Worm (Caenorhabditis elegans) whole organism, early embryonic: ENCODE data around the gene C14A11.6.
A peak's percentile ranks its signal among the peaks of the same experiment; 100 is the strongest.

Experiments
- B0310.2 ChIP-seq: sonication (generic microtip); optimal IDR thresholded peaks from 2 replicates; lab custom pipeline; 2016; ENCODE audit warnings: mild to moderate bottlenecking, missing genetic modification characterization, missing compliant biosample characterization
- F13C5.2 ChIP-seq: sonication (generic microtip); optimal IDR thresholded peaks from 2 replicates; lab custom pipeline; 2017; ENCODE audit warnings: mild to moderate bottlenecking, missing genetic modification characterization, inconsistent platforms, missing compliant biosample characterization
- aly-1 ChIP-seq: sonication (generic microtip); optimal IDR thresholded peaks from 2 replicates; lab custom pipeline; 2016; ENCODE audit warnings: missing genetic modification characterization, missing compliant biosample characterization
- ama-1 ChIP-seq: fragments of 150-350 bp; optimal IDR thresholded peaks from 2 replicates; lab custom pipeline; 2014
- ceh-13 ChIP-seq: fragments of 200-800 bp; sonication (Bioruptor generic); optimal IDR thresholded peaks from 2 replicates; lab custom pipeline; 2018; ENCODE audit warnings: mild to moderate bottlenecking, missing genetic modification characterization, missing compliant biosample characterization
- ceh-36 ChIP-seq: sonication (generic microtip); optimal IDR thresholded peaks from 2 replicates; lab custom pipeline; 2016; ENCODE audit warnings: missing genetic modification characterization, inconsistent platforms, missing compliant biosample characterization
- ets-7 ChIP-seq: sonication (generic microtip); optimal IDR thresholded peaks from 2 replicates; lab custom pipeline; 2016; ENCODE audit warnings: missing genotype, missing genetic modification characterization, missing compliant biosample characterization
- flt-1 ChIP-seq: fragments of 200-800 bp; sonication (Bioruptor generic); IDR thresholded peaks from 2 replicates; pipeline ENCODE4 v1.3.6; 2022; ENCODE audit warnings: missing genetic modification characterization, missing compliant biosample characterization
- hmbx-1 ChIP-seq: sonication (generic microtip); optimal IDR thresholded peaks from 2 replicates; lab custom pipeline; 2016; ENCODE audit warnings: mild to moderate bottlenecking, missing genetic modification characterization, missing compliant biosample characterization
- hmg-4 ChIP-seq: fragments of 200-800 bp; sonication (Bioruptor generic); optimal IDR thresholded peaks from 2 replicates; lab custom pipeline; 2018; ENCODE audit warnings: mild to moderate bottlenecking, missing genetic modification characterization, missing compliant biosample characterization
- hnd-1 ChIP-seq: sonication (generic microtip); optimal IDR thresholded peaks from 2 replicates; lab custom pipeline; 2016; ENCODE audit warnings: missing genetic modification characterization, missing compliant biosample characterization
- pes-1 ChIP-seq: fragments of 200-800 bp; sonication (Bioruptor generic); IDR thresholded peaks from 2 replicates; pipeline ENCODE4 v1.3.6; 2022; ENCODE audit warnings: missing genetic modification reagents, missing genetic modification characterization, missing compliant biosample characterization
- scrt-1 ChIP-seq: fragments of 200-800 bp; sonication (Bioruptor generic); IDR thresholded peaks from 2 replicates; pipeline ENCODE4 v1.3.6; 2022; ENCODE audit warnings: missing genetic modification characterization, missing compliant biosample characterization
- sea-1 ChIP-seq: fragments of 200-800 bp; sonication (Bioruptor generic); conservative IDR thresholded peaks from 2 replicates; pipeline ENCODE4 v1.3.6; 2022; ENCODE audit warnings: missing genetic modification characterization, missing compliant biosample characterization
- tbx-11 ChIP-seq: fragments of 200-800 bp; sonication (Bioruptor generic); IDR thresholded peaks from 2 replicates; pipeline ENCODE4 v1.3.6; 2022; ENCODE audit warnings: missing genetic modification characterization, missing compliant biosample characterization
- tbx-37 ChIP-seq: fragments of 200-800 bp; sonication (Bioruptor generic); conservative IDR thresholded peaks from 2 replicates; pipeline ENCODE4 v1.3.6; 2022; ENCODE audit warnings: missing genetic modification reagents, missing genetic modification characterization, missing compliant biosample characterization
- tra-4 ChIP-seq: sonication (generic microtip); optimal IDR thresholded peaks from 2 replicates; lab custom pipeline; 2017; ENCODE audit warnings: missing genetic modification characterization, missing compliant biosample characterization

The C14A11.6 gene

DNA sequence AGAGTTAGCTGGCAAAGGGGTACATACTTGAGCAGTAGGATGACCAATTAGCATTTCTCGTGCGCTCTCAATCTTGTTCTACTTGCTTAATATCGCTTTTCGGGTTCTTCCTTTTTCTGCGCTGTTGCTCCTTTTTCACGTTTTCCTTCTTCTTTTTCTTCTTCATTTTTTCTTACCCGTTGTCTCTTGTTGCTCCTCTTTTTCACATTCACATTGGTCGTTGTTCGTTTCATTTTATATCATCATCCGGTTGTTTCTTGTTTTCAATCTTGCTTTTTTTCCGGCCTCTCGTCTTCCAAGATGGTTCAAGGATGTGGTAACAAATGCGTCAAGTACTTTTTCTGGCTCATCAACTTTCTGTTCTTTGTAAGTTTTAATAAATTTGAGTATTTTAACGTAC lies 6.2 kb upstream of the C14A11.6 start, which contains the start of gene tsp-6:
Gene tsp-6 (plus strand): TSS at position 301 of the 400 bp plus-strand sequence.
- TF ChIP-seq tbx-37 (GFP tag; lab: Robert Waterston, UW), result no peak
- TF ChIP-seq tra-4 (tag; lab: Kevin White, UChicago), result no peak
- TF ChIP-seq hmg-4 (GFP tag; lab: Kevin White, UChicago), result no peak
- no peak for TF ChIP-seq pes-1 (GFP tag; lab: Robert Waterston, UW)
- TF ChIP-seq B0310.2 (tag; lab: Kevin White, UChicago), result no peak
- TF ChIP-seq flt-1 (GFP tag; lab: Robert Waterston, UW), result no peak
- no peak for TF ChIP-seq sea-1
- no peak for TF ChIP-seq ceh-13 (GFP tag; lab: Kevin White, UChicago)
- TF ChIP-seq hmbx-1, result no peak
- no peak for TF ChIP-seq tbx-11 (GFP tag; lab: Robert Waterston, UW)
- no peak for TF ChIP-seq aly-1 (tag; lab: Kevin White, UChicago)
- no peak for TF ChIP-seq ets-7 (tag; lab: Kevin White, UChicago)
- TF ChIP-seq ceh-36 (tag; lab: Kevin White, UChicago), result no peak

DNA sequence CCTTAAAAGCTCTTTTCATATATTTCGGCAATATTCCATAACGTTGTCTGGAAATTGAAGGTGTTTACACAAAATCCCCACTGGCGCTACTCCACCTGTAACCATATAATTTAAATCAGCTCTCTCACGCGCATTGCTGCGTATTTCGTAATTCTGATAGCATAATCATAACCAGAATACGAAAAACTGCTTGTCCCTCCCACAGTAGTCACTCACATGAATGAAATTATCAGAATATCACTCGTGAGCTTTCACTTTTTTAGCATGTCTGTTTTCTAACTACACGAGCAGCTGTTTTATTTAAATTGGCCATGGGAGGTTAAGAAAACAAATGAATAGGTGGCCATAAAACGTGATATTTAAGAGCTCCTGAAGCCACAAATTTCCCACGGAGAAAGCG lies 5.8 kb upstream of the C14A11.6 start:
- TF ChIP-seq tbx-11 (GFP tag; lab: Robert Waterston, UW) (no peak), hmg-4 (GFP tag; lab: Kevin White, UChicago) (no peak), ceh-36 (tag; lab: Kevin White, UChicago) (no peak), pes-1 (GFP tag; lab: Robert Waterston, UW) (no peak), ceh-13 (GFP tag; lab: Kevin White, UChicago) (no peak), hmbx-1 (no peak), tra-4 (tag; lab: Kevin White, UChicago) (no peak), B0310.2 (tag; lab: Kevin White, UChicago) (no peak)

DNA sequence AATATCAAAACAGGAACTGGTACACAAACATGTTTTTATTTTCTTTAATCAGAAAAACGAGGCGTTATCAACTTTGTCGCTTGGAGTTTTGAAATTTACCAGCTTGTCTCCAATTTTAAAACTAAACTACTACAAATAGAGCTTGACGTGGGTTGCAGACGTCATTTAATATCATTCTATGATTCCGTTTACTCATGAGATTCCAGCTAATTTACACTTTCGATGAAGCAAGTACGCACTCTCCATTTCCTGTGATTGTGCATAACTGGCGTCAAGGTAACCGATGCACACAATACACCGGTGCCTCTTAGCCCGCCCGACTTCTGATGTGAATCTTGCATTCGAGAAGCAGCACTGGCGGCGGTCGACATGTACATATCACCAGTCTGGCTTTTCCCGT lies 5.0 kb upstream of the C14A11.6 start:
- no peak for TF ChIP-seq tbx-11 (GFP tag; lab: Robert Waterston, UW)
- TF ChIP-seq aly-1 (tag; lab: Kevin White, UChicago), result no peak
- TF ChIP-seq ets-7 (tag; lab: Kevin White, UChicago), result no peak
- TF ChIP-seq ceh-13 (GFP tag; lab: Kevin White, UChicago), result no peak

ce11 chrX:2809611-2810010 lies 4.3 kb downstream of the C14A11.6 start, which contains the start of gene C14A11.9:
C14A11.9 (minus strand) TSS chrX:2809637.
- TF ChIP-seq ceh-36 (tag; lab: Kevin White, UChicago) (no peak), flt-1 (GFP tag; lab: Robert Waterston, UW) (peak; percentile 60), tra-4 (tag; lab: Kevin White, UChicago) (no peak), hnd-1 (tag; lab: Kevin White, UChicago) (peak; percentile 36), aly-1 (tag; lab: Kevin White, UChicago) (no peak), sea-1 (0 out of 2 replicates have a peak, but pooled peaks have one; percentile 31), pes-1 (GFP tag; lab: Robert Waterston, UW) (peak; percentile 64; the same call in 1 of the 2 replicates), hmbx-1 (no peak), scrt-1 (GFP tag; lab: Robert Waterston, UW) (peak; percentile 30; the same call in 1 of the 2 replicates), B0310.2 (tag; lab: Kevin White, UChicago) (no peak), ceh-13 (GFP tag; lab: Kevin White, UChicago) (no peak), ets-7 (tag; lab: Kevin White, UChicago) (no peak), hmg-4 (GFP tag; lab: Kevin White, UChicago) (peak; percentile 85), tbx-37 (GFP tag; lab: Robert Waterston, UW) (peak; percentile 26; the same call in 1 of the 2 replicates), F13C5.2 (tag; lab: Kevin White, UChicago) (peak; percentile 82), tbx-11 (GFP tag; lab: Robert Waterston, UW) (peak; percentile 66), ama-1 (lab: Kevin White, UChicago) (no peak)

- TF ChIP-seq hnd-1 (tag; lab: Kevin White, UChicago), result no peak
- no peak for TF ChIP-seq ceh-36 (tag; lab: Kevin White, UChicago)
- no peak for TF ChIP-seq sea-1
- no peak for TF ChIP-seq tbx-37 (GFP tag; lab: Robert Waterston, UW)
- no peak for TF ChIP-seq scrt-1 (GFP tag; lab: Robert Waterston, UW)
- TF ChIP-seq flt-1 (GFP tag; lab: Robert Waterston, UW), result no peak
- TF ChIP-seq pes-1 (GFP tag; lab: Robert Waterston, UW), result no peak
- no peak for TF ChIP-seq B0310.2 (tag; lab: Kevin White, UChicago)
- TF ChIP-seq aly-1 (tag; lab: Kevin White, UChicago), result no peak
- TF ChIP-seq tra-4 (tag; lab: Kevin White, UChicago), result no peak
- no peak for TF ChIP-seq F13C5.2 (tag; lab: Kevin White, UChicago)
- no peak for TF ChIP-seq ets-7 (tag; lab: Kevin White, UChicago)
These were observed 6.6 kb downstream of the C14A11.6 start, which contains the start of gene C14A11.5 for ce11 chrX:2807390-2807789. C14A11.5 (minus strand) TSS chrX:2807528.

DNA sequence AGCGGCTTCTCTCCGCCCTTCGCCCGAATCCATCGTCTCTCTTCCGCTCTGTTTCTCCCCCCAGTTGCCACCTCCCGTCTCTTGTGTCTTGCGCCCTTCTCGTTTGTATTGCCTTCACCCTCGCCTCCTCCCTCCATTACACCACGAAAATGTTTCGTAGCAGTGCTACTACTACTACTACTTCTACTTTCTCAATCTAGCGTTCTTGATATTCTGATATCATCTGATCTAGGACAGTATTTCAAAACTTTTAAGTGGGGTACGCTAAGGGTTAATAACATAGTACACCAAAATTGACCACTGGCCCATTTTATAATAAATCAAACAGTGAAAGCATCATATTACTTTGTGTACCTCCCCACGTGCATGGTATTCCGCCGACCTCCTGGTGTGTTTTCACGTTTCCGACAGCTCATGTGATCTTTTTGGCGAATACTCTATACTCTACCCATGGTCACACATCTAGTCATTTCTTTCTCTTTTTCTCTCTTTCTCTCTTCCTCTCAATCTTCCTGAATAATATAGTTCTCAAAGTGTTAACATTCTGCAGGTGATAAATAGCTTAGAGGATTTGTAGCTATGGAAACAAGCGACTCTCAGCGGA lies 11.3 kb downstream of the C14A11.6 start, which contains the start of gene C14A11.2:
Gene C14A11.2 (plus strand): TSS at position 551 of the 604 bp plus-strand sequence.
- TF ChIP-seq tbx-11 (GFP tag; lab: Robert Waterston, UW) (no peak), tra-4 (tag; lab: Kevin White, UChicago) (no peak), B0310.2 (tag; lab: Kevin White, UChicago) (no peak), flt-1 (GFP tag; lab: Robert Waterston, UW) (no peak), hmbx-1 (no peak), aly-1 (tag; lab: Kevin White, UChicago) (no peak)

DNA sequence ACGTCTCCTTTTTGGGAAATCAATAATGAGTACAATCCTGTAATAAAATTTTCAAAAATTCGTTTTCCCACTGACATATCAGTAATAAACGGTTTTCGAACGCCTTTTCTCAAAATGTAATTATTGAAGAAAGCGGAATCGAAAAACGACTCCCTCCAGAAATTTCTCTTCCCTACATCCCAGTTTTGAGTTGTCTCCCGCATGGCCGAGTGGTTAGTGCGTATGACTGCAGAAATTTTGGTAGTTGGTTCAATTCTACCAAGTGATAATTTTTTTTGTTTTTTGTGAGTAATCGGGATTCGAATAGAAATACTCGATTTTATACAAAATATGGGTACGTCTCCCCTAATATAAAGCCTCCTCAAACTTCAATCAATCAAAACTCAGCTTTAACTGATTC lies 12.3 kb downstream of the C14A11.6 start:
- TF ChIP-seq tbx-37 (GFP tag; lab: Robert Waterston, UW), result 0 out of 2 replicates have a peak, but pooled peaks have one; percentile 24
- 0 out of 2 replicates have a peak, but pooled peaks have one; percentile 20 for TF ChIP-seq flt-1 (GFP tag; lab: Robert Waterston, UW)
- TF ChIP-seq pes-1 (GFP tag; lab: Robert Waterston, UW), result peak; percentile 67
- TF ChIP-seq scrt-1 (GFP tag; lab: Robert Waterston, UW), result 0 out of 2 replicates have a peak, but pooled peaks have one; percentile 29
